Fruit fly (Drosophila melanogaster): Measurements from ENCODE around the gene CG8326.

CG8326 gene

dm6 chrX:17594745-17595144 is 34.5 kb downstream of the CG8326 start:
- no peak for TF ChIP-seq pan (optimal IDR thresholded peaks at IDR 0.05)

- TF ChIP-seq EcR (GFP tag; optimal IDR thresholded peaks at IDR 0.05) (no peak), CG8478 (optimal IDR thresholded peaks at IDR 0.05) (no peak), psq (optimal IDR thresholded peaks at IDR 0.05) (no peak), pan (optimal IDR thresholded peaks at IDR 0.05) (no peak), usp (GFP tag; optimal IDR thresholded peaks at IDR 0.05) (no peak), Dll (optimal IDR thresholded peaks at IDR 0.05) (no peak)
Observed at dm6 chrX:17588565-17588964, 40.7 kb downstream of the CG8326 start, which contains the start of gene CG12992. Gene CG12992, plus strand, starts transcription at chrX:17588865.

dm6 chrX:17588134-17588533 is 41.2 kb downstream of the CG8326 start:
- TF ChIP-seq CG8478 (optimal IDR thresholded peaks at IDR 0.05) (no peak), psq (optimal IDR thresholded peaks at IDR 0.05) (no peak), Dll (optimal IDR thresholded peaks at IDR 0.05) (no peak), pan (optimal IDR thresholded peaks at IDR 0.05) (no peak), EcR (GFP tag; optimal IDR thresholded peaks at IDR 0.05) (no peak), usp (GFP tag; optimal IDR thresholded peaks at IDR 0.05) (no peak)

- no peak for TF ChIP-seq usp (GFP tag; optimal IDR thresholded peaks at IDR 0.05)
- TF ChIP-seq CG8478 (optimal IDR thresholded peaks at IDR 0.05) = no peak
- TF ChIP-seq EcR (GFP tag; optimal IDR thresholded peaks at IDR 0.05) = no peak
- TF ChIP-seq psq (optimal IDR thresholded peaks at IDR 0.05) = no peak
Observed at dm6 chrX:17585892-17586291, 43.4 kb downstream of the CG8326 start.

dm6 chrX:17583706-17584105 is 45.6 kb downstream of the CG8326 start:
- no peak for TF ChIP-seq usp (GFP tag; optimal IDR thresholded peaks at IDR 0.05)
- no peak for TF ChIP-seq Dll (optimal IDR thresholded peaks at IDR 0.05)
- TF ChIP-seq EcR (GFP tag; optimal IDR thresholded peaks at IDR 0.05) = no peak
- TF ChIP-seq pan (optimal IDR thresholded peaks at IDR 0.05) = no peak
- no peak for TF ChIP-seq psq (optimal IDR thresholded peaks at IDR 0.05)
- no peak for TF ChIP-seq CG8478 (optimal IDR thresholded peaks at IDR 0.05)

dm6 chrX:17582650-17583049 is 46.6 kb downstream of the CG8326 start:
- TF ChIP-seq pan (optimal IDR thresholded peaks at IDR 0.05) (no peak), CG8478 (optimal IDR thresholded peaks at IDR 0.05) (no peak), psq (optimal IDR thresholded peaks at IDR 0.05) (no peak), usp (GFP tag; optimal IDR thresholded peaks at IDR 0.05) (no peak), EcR (GFP tag; optimal IDR thresholded peaks at IDR 0.05) (no peak)

- TF ChIP-seq EcR (GFP tag; optimal IDR thresholded peaks at IDR 0.05) (no peak), pan (optimal IDR thresholded peaks at IDR 0.05) (peak; percentile 64), usp (GFP tag; optimal IDR thresholded peaks at IDR 0.05) (no peak), CG8478 (optimal IDR thresholded peaks at IDR 0.05) (no peak), psq (optimal IDR thresholded peaks at IDR 0.05) (no peak), Dll (optimal IDR thresholded peaks at IDR 0.05) (no peak)
Observed at dm6 chrX:17581606-17582281, 47.5 kb downstream of the CG8326 start.

dm6 chrX:17580954-17581353 is 48.3 kb downstream of the CG8326 start:
- TF ChIP-seq pan (optimal IDR thresholded peaks at IDR 0.05) = no peak
- TF ChIP-seq EcR (GFP tag; optimal IDR thresholded peaks at IDR 0.05) = no peak
- TF ChIP-seq psq (optimal IDR thresholded peaks at IDR 0.05) = no peak
- no peak for TF ChIP-seq Dll (optimal IDR thresholded peaks at IDR 0.05)
- TF ChIP-seq usp (GFP tag; optimal IDR thresholded peaks at IDR 0.05) = no peak
- TF ChIP-seq CG8478 (optimal IDR thresholded peaks at IDR 0.05) = no peak

dm6 chrX:17579782-17580451 is 49.4 kb downstream of the CG8326 start, which contains the start of gene CG12991:
Gene CG12991, plus strand, starts transcription at chrX:17579861.
- TF ChIP-seq psq (optimal IDR thresholded peaks at IDR 0.05) = no peak

- TF ChIP-seq Dll (optimal IDR thresholded peaks at IDR 0.05) (no peak), EcR (GFP tag; optimal IDR thresholded peaks at IDR 0.05) (no peak), usp (GFP tag; optimal IDR thresholded peaks at IDR 0.05) (no peak), psq (optimal IDR thresholded peaks at IDR 0.05) (no peak), CG8478 (optimal IDR thresholded peaks at IDR 0.05) (no peak), pan (optimal IDR thresholded peaks at IDR 0.05) (no peak)
Observed at dm6 chrX:17578869-17579781, 50.2 kb downstream of the CG8326 start, which contains the start of gene Ankle2. Gene Ankle2, minus strand, starts transcription at chrX:17579229.

Data from whole organism.